Worm (Caenorhabditis elegans): ENCODE measurements around the gene swt-5.
A peak's percentile ranks its signal among the peaks of the same experiment; 100 is the strongest.

The swt-5 gene

ce11 chrV:9536505-9536904 is 35.3 kb downstream of the swt-5 start, which contains the start of gene C50F4.4 (continued):
- TF ChIP-seq ama-1 (optimal IDR thresholded peaks at IDR 0.05) (no peak), ceh-16 (tag; optimal IDR thresholded peaks at IDR 0.05) (no peak), ztf-11 (tag; optimal IDR thresholded peaks at IDR 0.05) (no peak), R02D3.7 (tag; optimal IDR thresholded peaks at IDR 0.05) (no peak), peb-1 (tag; optimal IDR thresholded peaks at IDR 0.05) (no peak), mdl-1 (tag; optimal IDR thresholded peaks at IDR 0.05) (no peak), egl-27 (tag; optimal IDR thresholded peaks at IDR 0.05) (no peak), Y55F3AM.14 (GFP tag; optimal IDR thresholded peaks at IDR 0.05) (no peak), snpc-4 (tag; optimal IDR thresholded peaks at IDR 0.05) (no peak)

- TF ChIP-seq egl-27 (tag; optimal IDR thresholded peaks at IDR 0.05) (no peak), mab-5 (tag; optimal IDR thresholded peaks at IDR 0.05) (no peak), C34F6.9 (tag; optimal IDR thresholded peaks at IDR 0.05) (no peak), dmd-4 (tag; optimal IDR thresholded peaks at IDR 0.05) (no peak), alr-1 (tag; optimal IDR thresholded peaks at IDR 0.05) (no peak), lin-39 (tag; optimal IDR thresholded peaks at IDR 0.05) (no peak), ztf-1 (GFP tag; conservative IDR thresholded peaks at IDR 0.05) (no peak), ztf-4 (tag; optimal IDR thresholded peaks at IDR 0.05) (no peak), nhr-23 (tag; optimal IDR thresholded peaks at IDR 0.05) (no peak), aly-2 (tag; optimal IDR thresholded peaks at IDR 0.05) (no peak), F13H6.1 (tag; optimal IDR thresholded peaks at IDR 0.05) (no peak), nhr-11 (tag; optimal IDR thresholded peaks at IDR 0.05) (no peak), sma-9 (GFP tag; optimal IDR thresholded peaks at IDR 0.05) (no peak), sma-9 (tag; optimal IDR thresholded peaks at IDR 0.05) (no peak), blmp-1 (tag; optimal IDR thresholded peaks at IDR 0.05; ENCODE audit: insufficient read depth) (no peak), crh-2 (tag; optimal IDR thresholded peaks at IDR 0.05) (no peak), lin-11 (tag; optimal IDR thresholded peaks at IDR 0.05) (no peak), fos-1 (tag; optimal IDR thresholded peaks at IDR 0.05) (no peak), lsy-2 (tag; optimal IDR thresholded peaks at IDR 0.05) (no peak), nhr-129 (tag; optimal IDR thresholded peaks at IDR 0.05) (no peak), ZK546.5 (tag; optimal IDR thresholded peaks at IDR 0.05) (no peak)
These were observed 38.4 kb downstream of the swt-5 start, which contains the start of gene C50F4.12 for ce11 chrV:9539638-9540037. C50F4.12 (minus strand) TSS chrV:9539738.

- no peak for TF ChIP-seq unc-62 (GFP tag; optimal IDR thresholded peaks at IDR 0.05)
These were observed 40.3 kb downstream of the swt-5 start, which contains the start of gene C50F4.16 for ce11 chrV:9541506-9541905. C50F4.16 (minus strand) TSS chrV:9541606.

- TF ChIP-seq blmp-1 (tag; optimal IDR thresholded peaks at IDR 0.05; ENCODE audit: insufficient read depth) (peak; percentile 38), sma-9 (GFP tag; optimal IDR thresholded peaks at IDR 0.05) (peak; percentile 60), sma-9 (tag; optimal IDR thresholded peaks at IDR 0.05) (no peak), ceh-82 (tag; optimal IDR thresholded peaks at IDR 0.05) (no peak), unc-55 (GFP tag; optimal IDR thresholded peaks at IDR 0.05) (peak; percentile 83), lin-39 (tag; optimal IDR thresholded peaks at IDR 0.05) (no peak), snpc-4 (tag; optimal IDR thresholded peaks at IDR 0.05) (peak; percentile 37), nhr-25 (tag; optimal IDR thresholded peaks at IDR 0.05) (peak; percentile 53), unc-62 (GFP tag; optimal IDR thresholded peaks at IDR 0.05) (no peak), fos-1 (tag; optimal IDR thresholded peaks at IDR 0.05) (peak; percentile 44), lin-11 (tag; optimal IDR thresholded peaks at IDR 0.05) (peak; percentile 54), mab-5 (tag; optimal IDR thresholded peaks at IDR 0.05) (peak; percentile 35), nhr-21 (tag; optimal IDR thresholded peaks at IDR 0.05) (peak; percentile 73), gmeb-1 (tag; optimal IDR thresholded peaks at IDR 0.05) (peak; percentile 83), nhr-77 (tag; optimal IDR thresholded peaks at IDR 0.05) (no peak), ceh-16 (tag; optimal IDR thresholded peaks at IDR 0.05) (peak; percentile 11), lsy-2 (tag; optimal IDR thresholded peaks at IDR 0.05) (peak in 1 of 2 experiments; percentile 79), F13H6.1 (tag; optimal IDR thresholded peaks at IDR 0.05) (peak; percentile 59), nhr-23 (tag; optimal IDR thresholded peaks at IDR 0.05) (no peak), C34F6.9 (tag; optimal IDR thresholded peaks at IDR 0.05) (peak; percentile 82), Y55F3AM.14 (GFP tag; optimal IDR thresholded peaks at IDR 0.05) (peak; percentile 28), lin-13 (GFP tag; optimal IDR thresholded peaks at IDR 0.05) (peak; percentile 87), ztf-4 (tag; optimal IDR thresholded peaks at IDR 0.05) (peak; percentile 39), sem-4 (tag; optimal IDR thresholded peaks at IDR 0.05) (peak; percentile 70), crh-2 (tag; optimal IDR thresholded peaks at IDR 0.05) (peak; percentile 84), mdl-1 (tag; optimal IDR thresholded peaks at IDR 0.05) (no peak), nhr-129 (tag; optimal IDR thresholded peaks at IDR 0.05) (peak; percentile 83), ama-1 (optimal IDR thresholded peaks at IDR 0.05) (peak; percentile 47), sma-3 (GFP tag; optimal IDR thresholded peaks at IDR 0.05) (peak; percentile 71)
These were observed 43.0 kb downstream of the swt-5 start, which contains the start of gene mdf-1 for ce11 chrV:9544176-9544632. mdf-1 (minus strand) TSS chrV:9544226.

Data from whole organism, L2 larva.